Fruit fly (Drosophila melanogaster) whole organism, wandering third instar larva: ENCODE results near the gene Pif1B.

Experiments used
- Abd-B ChIP-seq: fragments of >200 bp; optimal IDR thresholded peaks from 2 replicates; lab custom pipeline; 2017; ENCODE audit warnings: missing biosample characterization, missing genetic modification characterization
- CG32264 ChIP-seq: fragments of 200-800 bp; sonication (Bioruptor generic); optimal IDR thresholded peaks from 2 replicates; lab custom pipeline; 2016; ENCODE audit warnings: missing biosample characterization, missing genetic modification characterization
- CG9705 ChIP-seq: fragments of 200-800 bp; sonication (Bioruptor generic); optimal IDR thresholded peaks from 2 replicates; lab custom pipeline; 2018; ENCODE audit warnings: missing biosample characterization, mild to moderate bottlenecking, missing genetic modification characterization
- CrebA ChIP-seq: fragments of 200-800 bp; sonication (Bioruptor generic); optimal IDR thresholded peaks from 2 replicates; lab custom pipeline; 2016; ENCODE audit warnings: missing biosample characterization, mild to moderate bottlenecking, missing genetic modification characterization, borderline replicate concordance
- Dfd ChIP-seq: fragments of >200 bp; optimal IDR thresholded peaks from 2 replicates; lab custom pipeline; 2017; ENCODE audit warnings: missing biosample characterization, missing genetic modification characterization
- GATAd ChIP-seq: sonication (Bioruptor generic); optimal IDR thresholded peaks from 2 replicates; lab custom pipeline; 2016; ENCODE audit warnings: missing biosample characterization, missing genetic modification characterization
- HLH106 ChIP-seq: fragments of 200-800 bp; optimal IDR thresholded peaks from 3 replicates; lab custom pipeline; 2019; ENCODE audit warnings: missing biosample characterization, mild to moderate bottlenecking, missing genetic modification characterization, moderate library complexity
- Hnf4 ChIP-seq: fragments of 200-800 bp; sonication (Bioruptor generic); optimal IDR thresholded peaks from 2 replicates; lab custom pipeline; 2016; ENCODE audit warnings: missing biosample characterization, mild to moderate bottlenecking, missing genetic modification characterization
- Hr78 ChIP-seq: fragments of >200 bp; optimal IDR thresholded peaks from 2 replicates; lab custom pipeline; 2017; ENCODE audit warnings: missing biosample characterization, missing genetic modification characterization
- Hr83 ChIP-seq: fragments of 200-300 bp; sonication (Bioruptor generic); optimal IDR thresholded peaks from 2 replicates; lab custom pipeline; 2016; ENCODE audit warnings: missing biosample characterization, mild to moderate bottlenecking, missing genetic modification characterization, moderate library complexity; ENCODE audit not compliant: poor library complexity, severe bottlenecking
- Mio ChIP-seq: sonication (Bioruptor generic); optimal IDR thresholded peaks from 2 replicates; lab custom pipeline; 2016; ENCODE audit warnings: missing biosample characterization, missing genetic modification characterization
- Myc ChIP-seq: fragments of >200 bp; optimal IDR thresholded peaks from 2 replicates; lab custom pipeline; 2017
- N ChIP-seq: fragments of >200 bp; optimal IDR thresholded peaks from 2 replicates; lab custom pipeline; 2018; ENCODE audit warnings: missing biosample characterization, missing external identifiers, missing genetic modification characterization
- OdsH ChIP-seq: fragments of 200-800 bp; sonication (Bioruptor generic); optimal IDR thresholded peaks from 2 replicates; lab custom pipeline; 2016; ENCODE audit warnings: missing biosample characterization, mild to moderate bottlenecking, missing genetic modification characterization
- Rel ChIP-seq, 2 experiments: fragments of 200-800 bp; sonication (Bioruptor generic) in 1 of 2; optimal IDR thresholded peaks; 2 replicates in 1 of 2; 3 replicates in 1 of 2; lab custom pipeline; 2016 to 2019; ENCODE audit warnings: mild to moderate bottlenecking in 2 of 2, missing biosample characterization in 2 of 2, missing genetic modification characterization in 2 of 2, moderate library complexity in 1 of 2
- Sp1 ChIP-seq: fragments of 200-800 bp; sonication (Bioruptor generic); optimal IDR thresholded peaks from 3 replicates; lab custom pipeline; 2019; ENCODE audit warnings: missing biosample characterization, mild to moderate bottlenecking, missing genetic modification characterization, moderate library complexity
- Vsx2 ChIP-seq: fragments of 200-300, 225-300 bp; sonication (Bioruptor generic); optimal IDR thresholded peaks from 2 replicates; lab custom pipeline; 2018; ENCODE audit warnings: missing biosample characterization, missing genetic modification characterization; ENCODE audit not compliant: partially characterized antibody
- br ChIP-seq: fragments of 200-800 bp; sonication (Bioruptor generic); optimal IDR thresholded peaks from 2 replicates; lab custom pipeline; 2016; ENCODE audit warnings: missing biosample characterization, missing genetic modification characterization
- brk ChIP-seq: fragments of 200-800 bp; sonication (Bioruptor generic); optimal IDR thresholded peaks from 2 replicates; lab custom pipeline; 2016; ENCODE audit warnings: missing biosample characterization, mild to moderate bottlenecking, missing genetic modification characterization
- dl ChIP-seq, 2 experiments: fragments of 175-275, 200-275 bp in 1 of 2; fragments of 200-275 bp in 1 of 2; sonication (Bioruptor generic); optimal IDR thresholded peaks; lab custom pipeline; 2018; ENCODE audit warnings: mild to moderate bottlenecking in 2 of 2, missing biosample characterization in 2 of 2, missing genetic modification characterization in 2 of 2, moderate library complexity in 2 of 2; ENCODE audit not compliant: partially characterized antibody in 2 of 2, insufficient read depth in 1 of 2
- dmrt93B ChIP-seq: fragments of 200-800 bp; sonication (Bioruptor generic); optimal IDR thresholded peaks from 2 replicates; lab custom pipeline; 2018; ENCODE audit warnings: missing biosample characterization, mild to moderate bottlenecking, missing genetic modification characterization
- dsf ChIP-seq: sonication (Bioruptor generic); optimal IDR thresholded peaks from 2 replicates; lab custom pipeline; 2016; ENCODE audit warnings: missing biosample characterization, missing genetic modification characterization, borderline replicate concordance
- ey ChIP-seq: fragments of 200-800 bp; sonication (Bioruptor generic); optimal IDR thresholded peaks from 2 replicates; lab custom pipeline; 2016; ENCODE audit warnings: missing biosample characterization, missing genetic modification characterization
- foxo ChIP-seq, 2 experiments: fragments of 200-800 bp; sonication (Bioruptor generic); optimal IDR thresholded peaks; 2 replicates in 1 of 2; 3 replicates in 1 of 2; lab custom pipeline; 2016 to 2017; ENCODE audit warnings: missing biosample characterization in 2 of 2, missing genetic modification characterization in 2 of 2
- fru ChIP-seq: fragments of 200-800 bp; sonication (Bioruptor generic); optimal IDR thresholded peaks from 3 replicates; lab custom pipeline; 2016; ENCODE audit warnings: missing biosample characterization, mild to moderate bottlenecking, missing genetic modification characterization
- h ChIP-seq: fragments of 200-800 bp; sonication (Bioruptor generic); optimal IDR thresholded peaks from 3 replicates; lab custom pipeline; 2016; ENCODE audit warnings: missing biosample characterization, mild to moderate bottlenecking, missing genetic modification characterization
- pan ChIP-seq: fragments of >200 bp; optimal IDR thresholded peaks from 2 replicates; lab custom pipeline; 2017
- psq ChIP-seq: fragments of 200-800 bp; sonication (Bioruptor generic); optimal IDR thresholded peaks from 3 replicates; lab custom pipeline; 2017; ENCODE audit warnings: missing biosample characterization, mild to moderate bottlenecking, missing genetic modification characterization, moderate library complexity
- rgr ChIP-seq: fragments of 200-800 bp; sonication (Bioruptor generic); optimal IDR thresholded peaks from 3 replicates; lab custom pipeline; 2016; ENCODE audit warnings: missing biosample characterization, mild to moderate bottlenecking, missing genetic modification characterization
- sage ChIP-seq: fragments of 200-800 bp; sonication (Bioruptor generic); optimal IDR thresholded peaks from 2 replicates; lab custom pipeline; 2016; ENCODE audit warnings: missing biosample characterization, mild to moderate bottlenecking, missing genetic modification characterization
- sv ChIP-seq: fragments of 200-800 bp; sonication (Bioruptor generic); optimal IDR thresholded peaks from 3 replicates; lab custom pipeline; 2016; ENCODE audit warnings: missing biosample characterization, missing genetic modification characterization
- tai ChIP-seq: sonication (Bioruptor generic); optimal IDR thresholded peaks from 2 replicates; lab custom pipeline; 2016; ENCODE audit warnings: missing biosample characterization, missing genetic modification characterization
- usp ChIP-seq: fragments of >200 bp; optimal IDR thresholded peaks from 2 replicates; lab custom pipeline; 2017; ENCODE audit warnings: missing biosample characterization, missing genetic modification characterization
- woc ChIP-seq: sonication (Bioruptor generic); optimal IDR thresholded peaks from 2 replicates; lab custom pipeline; 2016; ENCODE audit warnings: missing biosample characterization, mild to moderate bottlenecking, missing genetic modification characterization

Pif1B gene

dm6 chr3R:8769094-8769493 is 31.9 kb downstream of the Pif1B start, which contains the start of gene CG8236:
CG8236 (plus strand) TSS chr3R:8769394.
- TF ChIP-seq h (no peak), rgr (GFP tag; lab: Kevin White, UChicago) (no peak), N (GFP tag; lab: Kevin White, UChicago) (no peak), psq (GFP tag; lab: Kevin White, UChicago) (no peak), fru (no peak), Hr83 (GFP tag; lab: Kevin White, UChicago) (no peak), dl (GFP tag; optimal IDR thresholded peaks at IDR 0.05; lab: Kevin White, UChicago; ENCODE audit: insufficient read depth in 1 of 2, partially characterized antibody in 2 of 2) (no peak), CG32264 (GFP tag; lab: Kevin White, UChicago) (no peak), Rel (GFP tag; optimal IDR thresholded peaks at IDR 0.05; lab: Kevin White, UChicago) (no peak), Rel (tag; optimal IDR thresholded peaks at IDR 0.05; lab: Kevin White, UChicago) (no peak), br (GFP tag; lab: Kevin White, UChicago) (no peak), CG9705 (no peak), Myc (lab: Kevin White, UChicago) (no peak), OdsH (GFP tag; lab: Kevin White, UChicago) (no peak)

dm6 chr3R:8767998-8768397 is 33.0 kb downstream of the Pif1B start, which contains the start of the genes CG34135 and CG11768:
CG34135 (minus strand) TSS chr3R:8768191.
CG11768 (minus strand) TSS chr3R:8768200.
- TF ChIP-seq CrebA (no peak), pan (no peak), sv (GFP tag; lab: Kevin White, UChicago) (no peak), Dfd (GFP tag; lab: Kevin White, UChicago) (no peak), br (GFP tag; lab: Kevin White, UChicago) (no peak), Vsx2 (GFP tag; lab: Kevin White, UChicago) (no peak)

- TF ChIP-seq Myc (lab: Kevin White, UChicago) = no peak
- TF ChIP-seq rgr (GFP tag; lab: Kevin White, UChicago) = peak; percentile 52
- TF ChIP-seq dl (GFP tag; optimal IDR thresholded peaks at IDR 0.05; lab: Kevin White, UChicago; ENCODE audit: insufficient read depth in 1 of 2, partially characterized antibody in 2 of 2) = no peak
- TF ChIP-seq foxo (GFP tag; optimal IDR thresholded peaks at IDR 0.05; lab: Kevin White, UChicago) = no peak
- TF ChIP-seq Hr83 (GFP tag; lab: Kevin White, UChicago) = peak; percentile 86
- TF ChIP-seq OdsH (GFP tag; lab: Kevin White, UChicago) = no peak
Observed at dm6 chr3R:8748776-8749126, 52.2 kb downstream of the Pif1B start.

dm6 chr3R:8747871-8748775 is 52.9 kb downstream of the Pif1B start:
- peak; percentile 10 for TF ChIP-seq CrebA
- peak; percentile 15 for TF ChIP-seq dsf
- TF ChIP-seq Sp1 = peak; percentile 88
- TF ChIP-seq CG32264 (GFP tag; lab: Kevin White, UChicago) = peak; percentile 6
- TF ChIP-seq usp = no peak
- TF ChIP-seq rgr (GFP tag; lab: Kevin White, UChicago) = peak; percentile 74
- TF ChIP-seq br (GFP tag; lab: Kevin White, UChicago) = peak; percentile 55
- no peak for TF ChIP-seq sv (GFP tag; lab: Kevin White, UChicago)
- TF ChIP-seq Rel (GFP tag; optimal IDR thresholded peaks at IDR 0.05; lab: Kevin White, UChicago) = peak; percentile 12
- peak; percentile 75 for TF ChIP-seq Rel (tag; optimal IDR thresholded peaks at IDR 0.05; lab: Kevin White, UChicago)
- TF ChIP-seq OdsH (GFP tag; lab: Kevin White, UChicago) = peak; percentile 77
- peak; percentile 57 for TF ChIP-seq psq (GFP tag; lab: Kevin White, UChicago)
- no peak for TF ChIP-seq Hnf4
- TF ChIP-seq Myc (lab: Kevin White, UChicago) = no peak
- TF ChIP-seq HLH106 (tag; lab: Kevin White, UChicago) = peak; percentile 88
- TF ChIP-seq h = peak; percentile 80
- no peak for TF ChIP-seq Abd-B (GFP tag; lab: Kevin White, UChicago)
- no peak for TF ChIP-seq tai (GFP tag; lab: Kevin White, UChicago)
- TF ChIP-seq pan = no peak
- TF ChIP-seq GATAd = no peak
- peak; percentile 61 for TF ChIP-seq CG9705
- TF ChIP-seq fru = peak; percentile 83
- TF ChIP-seq sage (GFP tag; lab: Kevin White, UChicago) = peak; percentile 60
- TF ChIP-seq woc = peak; percentile 17
- TF ChIP-seq Hr78 (GFP tag; lab: Kevin White, UChicago) = no peak
- no peak for TF ChIP-seq Hr83 (GFP tag; lab: Kevin White, UChicago)
- TF ChIP-seq brk (GFP tag; lab: Kevin White, UChicago) = peak; percentile 59
- TF ChIP-seq Mio (GFP tag; lab: Kevin White, UChicago) = no peak
- TF ChIP-seq ey = peak; percentile 32
- TF ChIP-seq foxo (GFP tag; optimal IDR thresholded peaks at IDR 0.05; lab: Kevin White, UChicago) = peak in 1 of 2 experiments; percentile 79
- TF ChIP-seq dmrt93B (GFP tag; lab: Kevin White, UChicago) = peak; percentile 72
- peak; percentile 40 for TF ChIP-seq N (GFP tag; lab: Kevin White, UChicago)
